Fruit fly (Drosophila melanogaster) whole organism, embryonic: ENCODE results near the gene ND-13A.

Experiments used
- Awh ChIP-seq: fragments of 200-800 bp; sonication (Bioruptor generic); IDR thresholded peaks from 2 replicates; pipeline ENCODE4, ENCODE4 v1.3.6; 2022; ENCODE audit warnings: missing biosample characterization, missing genetic modification characterization
- CG10147 ChIP-seq: fragments of 200-800 bp; sonication (Bioruptor generic); optimal IDR thresholded peaks from 2 replicates; lab custom pipeline; 2019; ENCODE audit warnings: missing biosample characterization, mild to moderate bottlenecking, missing genetic modification characterization, moderate library complexity
- CG10274 ChIP-seq: fragments of 200-800 bp; sonication (Bioruptor generic); optimal IDR thresholded peaks from 3 replicates; lab custom pipeline; 2017; ENCODE audit warnings: missing biosample characterization, mild to moderate bottlenecking, missing genetic modification characterization
- CG10366 ChIP-seq: fragments of 200-800 bp; sonication (Bioruptor generic); IDR thresholded peaks from 2 replicates; pipeline ENCODE4 v1.3.6; 2022; ENCODE audit warnings: missing biosample characterization, missing genetic modification characterization
- CG11247 ChIP-seq: fragments of 200-800 bp; sonication (Bioruptor generic); IDR thresholded peaks from 2 replicates; pipeline ENCODE4 v1.3.6; 2022; ENCODE audit warnings: missing biosample characterization, missing genetic modification characterization
- CG13287 ChIP-seq: fragments of 200-800 bp; sonication (Bioruptor generic); IDR thresholded peaks from 2 replicates; pipeline ENCODE4 v1.3.6; 2022; ENCODE audit warnings: missing biosample characterization, missing genetic modification characterization; ENCODE audit not compliant: partially characterized antibody
- CG14667 ChIP-seq: fragments of 200-800 bp; sonication (Bioruptor generic); IDR thresholded peaks from 2 replicates; pipeline ENCODE4 v1.3.6; 2022; ENCODE audit warnings: missing biosample characterization, missing genetic modification characterization
- CG15696 ChIP-seq: fragments of 200-800 bp; sonication (Bioruptor generic); optimal IDR thresholded peaks from 2 replicates; lab custom pipeline; 2019; ENCODE audit warnings: missing biosample characterization, mild to moderate bottlenecking, missing genetic modification characterization, moderate library complexity
- CG17802 ChIP-seq: fragments of 200-800 bp; sonication (Bioruptor generic); optimal IDR thresholded peaks from 2 replicates; lab custom pipeline; 2018; ENCODE audit warnings: missing biosample characterization, mild to moderate bottlenecking, missing genetic modification characterization, moderate library complexity
- CG17912 ChIP-seq: fragments of 200-800 bp; sonication (Bioruptor generic); optimal IDR thresholded peaks from 2 replicates; lab custom pipeline; 2018; ENCODE audit warnings: missing biosample characterization, mild to moderate bottlenecking, missing genetic modification characterization
- CG1792 ChIP-seq: fragments of 200-800 bp; sonication (Bioruptor generic); optimal IDR thresholded peaks from 2 replicates; lab custom pipeline; 2016; ENCODE audit warnings: missing biosample characterization, missing genetic modification characterization
- CG18599 ChIP-seq: fragments of 200-800 bp; sonication (Bioruptor generic); optimal IDR thresholded peaks from 3 replicates; lab custom pipeline; 2017; ENCODE audit warnings: missing biosample characterization, missing genetic modification characterization, mild to moderate bottlenecking, moderate library complexity, missing genetic modification reagents
- CG3281 ChIP-seq: fragments of 200-800 bp; sonication (Bioruptor generic); optimal IDR thresholded peaks from 3 replicates; lab custom pipeline; 2017; ENCODE audit warnings: missing biosample characterization, mild to moderate bottlenecking, missing genetic modification characterization
- CG3407 ChIP-seq: fragments of 200-800 bp; sonication (Bioruptor generic); optimal IDR thresholded peaks from 2 replicates; lab custom pipeline; 2018; ENCODE audit warnings: missing biosample characterization, mild to moderate bottlenecking, missing genetic modification characterization
- CG4360 ChIP-seq: fragments of 200-800 bp; sonication (Bioruptor generic); IDR thresholded peaks from 2 replicates; pipeline ENCODE4 v1.3.6; 2022; ENCODE audit warnings: missing biosample characterization, missing genetic modification characterization
- CG6254 ChIP-seq: fragments of 200-800 bp; sonication (Bioruptor generic); optimal IDR thresholded peaks from 3 replicates; lab custom pipeline; 2017; ENCODE audit warnings: mild to moderate bottlenecking, missing biosample characterization, missing genetic modification reagents, missing genetic modification characterization
- CG6791 ChIP-seq: fragments of 200-800 bp; sonication (Bioruptor generic); IDR thresholded peaks from 3 replicates; pipeline ENCODE4 v1.3.6; 2022; ENCODE audit warnings: missing biosample characterization, missing genetic modification characterization; ENCODE audit not compliant: partially characterized antibody
- CG7963 ChIP-seq: fragments of 200-800 bp; sonication (Bioruptor generic); IDR thresholded peaks from 3 replicates; pipeline ENCODE4 v1.3.6; 2022; ENCODE audit warnings: missing biosample characterization, missing genetic modification characterization; ENCODE audit not compliant: partially characterized antibody
- CG8924 ChIP-seq: fragments of 200-800 bp; optimal IDR thresholded peaks from 3 replicates; lab custom pipeline; 2019; ENCODE audit warnings: missing biosample characterization, mild to moderate bottlenecking, missing genetic modification characterization, moderate library complexity
- Chrac-16 ChIP-seq: fragments of 200-800 bp; sonication (Bioruptor generic); optimal IDR thresholded peaks from 3 replicates; lab custom pipeline; 2016; ENCODE audit warnings: missing biosample characterization, missing genetic modification characterization
- CoRest ChIP-seq: fragments of 200-800 bp; sonication (Bioruptor generic); optimal IDR thresholded peaks from 3 replicates; lab custom pipeline; 2018; ENCODE audit warnings: missing biosample characterization, mild to moderate bottlenecking, missing genetic modification characterization, moderate library complexity
- Dek ChIP-seq: fragments of 200-800 bp; sonication (Bioruptor generic); optimal IDR thresholded peaks from 3 replicates; lab custom pipeline; 2019; ENCODE audit warnings: missing biosample characterization, mild to moderate bottlenecking, missing genetic modification characterization, moderate library complexity
- Eip74EF ChIP-seq, 2 experiments: fragments of 200-800 bp in 1 of 2; fragments of >200 bp in 1 of 2; sonication (Bioruptor generic) in 1 of 2; optimal IDR thresholded peaks; 2 replicates each; lab custom pipeline; 2017 to 2019; ENCODE audit warnings: missing biosample characterization in 2 of 2, missing genetic modification characterization in 2 of 2, mild to moderate bottlenecking in 1 of 2, moderate library complexity in 1 of 2
- Ets65A ChIP-seq: fragments of 200-800 bp; sonication (Bioruptor generic); peaks from one replicate; lab custom pipeline; 2016; ENCODE audit warnings: missing biosample characterization, missing genetic modification characterization
- Hmx ChIP-seq: fragments of 200-800 bp; sonication (Bioruptor generic); optimal IDR thresholded peaks from 2 replicates; lab custom pipeline; 2016; ENCODE audit warnings: missing biosample characterization, missing genetic modification characterization
- Hr51 ChIP-seq, 2 experiments: fragments of 200-800 bp; sonication (Bioruptor generic); optimal IDR thresholded peaks; 2 replicates in 1 of 2; 3 replicates in 1 of 2; lab custom pipeline; 2016 to 2018; ENCODE audit warnings: missing biosample characterization in 2 of 2, missing genetic modification characterization in 2 of 2, mild to moderate bottlenecking in 1 of 2, moderate library complexity in 1 of 2
- Hr78 ChIP-seq, 2 experiments: fragments of 200-800 bp in 1 of 2; fragments of >200 bp in 1 of 2; sonication (Bioruptor generic) in 1 of 2; optimal IDR thresholded peaks; 2 replicates each; lab custom pipeline; 2017 to 2019; ENCODE audit warnings: missing biosample characterization in 2 of 2, missing genetic modification characterization in 2 of 2, mild to moderate bottlenecking in 1 of 2, moderate library complexity in 1 of 2
- Oaz ChIP-seq: fragments of 200-800 bp; sonication (Bioruptor generic); IDR thresholded peaks from 2 replicates; pipeline ENCODE4 v1.3.6; 2022; ENCODE audit warnings: missing biosample characterization, missing genetic modification characterization
- Sin3A ChIP-seq: fragments of >200 bp; optimal IDR thresholded peaks from 2 replicates; lab custom pipeline; 2018
- Spps ChIP-seq: fragments of 200-800 bp; sonication (Bioruptor generic); optimal IDR thresholded peaks from 2 replicates; lab custom pipeline; 2018; ENCODE audit warnings: missing biosample characterization, mild to moderate bottlenecking, missing genetic modification characterization
- Sry-δ ChIP-seq: fragments of 200-800 bp; sonication (Bioruptor generic); optimal IDR thresholded peaks from 2 replicates; lab custom pipeline; 2016; ENCODE audit warnings: missing biosample characterization, missing genetic modification characterization
- Xrp1 ChIP-seq: fragments of 200-800 bp; sonication (Bioruptor generic); IDR thresholded peaks from 2 replicates; pipeline ENCODE4 v1.3.6; 2022; ENCODE audit warnings: missing biosample characterization, missing genetic modification characterization
- amos ChIP-seq: fragments of 200-800 bp; sonication (Bioruptor generic); IDR thresholded peaks from 2 replicates; pipeline ENCODE4 v1.3.6; 2022; ENCODE audit warnings: missing biosample characterization, missing genetic modification characterization; ENCODE audit not compliant: partially characterized antibody
- ato ChIP-seq: fragments of 200-800 bp; sonication (Bioruptor generic); IDR thresholded peaks from 2 replicates; pipeline ENCODE4 v1.3.6; 2022; ENCODE audit warnings: missing biosample characterization, missing genetic modification characterization; ENCODE audit not compliant: partially characterized antibody
- chm ChIP-seq: fragments of 200-800 bp; sonication (Bioruptor generic); IDR thresholded peaks from 2 replicates; pipeline ENCODE4 v1.3.6; 2022; ENCODE audit warnings: missing biosample characterization, missing genetic modification characterization
- hb ChIP-seq: fragments of 200-800 bp; sonication (Bioruptor generic); IDR thresholded peaks from 3 replicates; pipeline ENCODE4 v1.3.6; 2022; ENCODE audit warnings: missing biosample characterization, missing genetic modification characterization; ENCODE audit not compliant: partially characterized antibody
- hbn ChIP-seq: fragments of 200-800 bp; sonication (Bioruptor generic); IDR thresholded peaks from 2 replicates; pipeline ENCODE4 v1.3.6; 2022; ENCODE audit warnings: missing biosample characterization, missing genetic modification characterization; ENCODE audit not compliant: partially characterized antibody
- lmd ChIP-seq: fragments of 200-800 bp; sonication (Bioruptor generic); IDR thresholded peaks from 2 replicates; pipeline ENCODE4 v1.3.6; 2022; ENCODE audit warnings: missing biosample characterization, missing genetic modification characterization
- maf-S ChIP-seq: fragments of 200-800 bp; sonication (Bioruptor generic); optimal IDR thresholded peaks from 2 replicates; lab custom pipeline; 2016; ENCODE audit warnings: missing biosample characterization, missing genetic modification characterization
- pum ChIP-seq: fragments of 200-800 bp; sonication (Bioruptor generic); optimal IDR thresholded peaks from 2 replicates; lab custom pipeline; 2016; ENCODE audit warnings: missing biosample characterization, missing genetic modification characterization
- pzg ChIP-seq: fragments of 200-800 bp; sonication (Bioruptor generic); optimal IDR thresholded peaks from 3 replicates; lab custom pipeline; 2018; ENCODE audit warnings: missing biosample characterization, mild to moderate bottlenecking, missing genetic modification characterization, moderate library complexity
- scrt ChIP-seq: fragments of 200-800 bp; sonication (Bioruptor generic); optimal IDR thresholded peaks from 2 replicates; lab custom pipeline; 2018; ENCODE audit warnings: missing biosample characterization, mild to moderate bottlenecking, missing genetic modification characterization, moderate library complexity
- sens ChIP-seq: fragments of 200-800 bp; sonication (Bioruptor generic); peaks from one replicate; lab custom pipeline; 2016; ENCODE audit warnings: missing biosample characterization, missing genetic modification characterization
- slbo ChIP-seq: fragments of 200-800 bp; sonication (Bioruptor generic); IDR thresholded peaks from 2 replicates; pipeline ENCODE4 v1.3.6; 2022; ENCODE audit warnings: missing biosample characterization, missing genetic modification characterization
- sna ChIP-seq: fragments of 200-800 bp; sonication (Bioruptor generic); IDR thresholded peaks from 2 replicates; pipeline ENCODE4 v1.3.6; 2022; ENCODE audit warnings: missing biosample characterization, missing genetic modification characterization; ENCODE audit not compliant: partially characterized antibody
- sqz ChIP-seq: fragments of 200-800 bp; sonication (Bioruptor generic); optimal IDR thresholded peaks from 3 replicates; lab custom pipeline; 2018; ENCODE audit warnings: missing biosample characterization, mild to moderate bottlenecking, missing genetic modification characterization
- sug ChIP-seq: fragments of 200-800 bp; optimal IDR thresholded peaks from 2 replicates; lab custom pipeline; 2019; ENCODE audit warnings: missing biosample characterization, mild to moderate bottlenecking, missing genetic modification characterization, moderate library complexity
- tio ChIP-seq: fragments of 200-800 bp; sonication (Bioruptor generic); optimal IDR thresholded peaks from 2 replicates; lab custom pipeline; 2017; ENCODE audit warnings: missing biosample characterization, missing genetic modification characterization, inconsistent platforms
- vnd ChIP-seq: fragments of 200-800 bp; sonication (Bioruptor generic); IDR thresholded peaks from 3 replicates; pipeline ENCODE4 v1.3.6; 2022; ENCODE audit warnings: missing biosample characterization, missing genetic modification characterization; ENCODE audit not compliant: partially characterized antibody

The ND-13A gene

dm6 chr2L:5088649-5089270 is 11.3 kb downstream of the ND-13A start:
- TF ChIP-seq Hr51 (GFP tag; optimal IDR thresholded peaks at IDR 0.05; lab: Kevin White, UChicago) = no peak
- no peak for TF ChIP-seq CG17802 (tag; lab: Kevin White, UChicago)
- TF ChIP-seq pum (GFP tag; lab: Kevin White, UChicago) = no peak
- TF ChIP-seq Hr78 (GFP tag; optimal IDR thresholded peaks at IDR 0.05; lab: Kevin White, UChicago) = no peak
- TF ChIP-seq Xrp1 (GFP tag; lab: Robert Waterston, UW) = no peak
- no peak for TF ChIP-seq CG4360 (GFP tag; lab: Robert Waterston, UW)
- no peak for TF ChIP-seq CG14667 (GFP tag; lab: Robert Waterston, UW)
- no peak for TF ChIP-seq Spps
- no peak for TF ChIP-seq CG3281 (GFP tag; lab: Kevin White, UChicago)
- no peak for TF ChIP-seq slbo (GFP tag; lab: Robert Waterston, UW)
- no peak for TF ChIP-seq CoRest
- TF ChIP-seq Sry-δ (GFP tag; lab: Kevin White, UChicago) = no peak
- no peak for TF ChIP-seq Sin3A
- no peak for TF ChIP-seq CG1792 (GFP tag; lab: Kevin White, UChicago)
- 0 out of 2 replicates have a peak, but pooled peaks have one; percentile 54 for TF ChIP-seq sna (GFP tag; lab: Robert Waterston, UW)
- peak; percentile 76 for TF ChIP-seq Ets65A (GFP tag; lab: Kevin White, UChicago)
- TF ChIP-seq amos (GFP tag; lab: Robert Waterston, UW) = no peak
- TF ChIP-seq sqz = no peak
- peak; percentile 62; the same call in 1 of the 3 replicates for TF ChIP-seq hb (GFP tag; lab: Robert Waterston, UW)
- TF ChIP-seq Eip74EF (GFP tag; optimal IDR thresholded peaks at IDR 0.05; lab: Kevin White, UChicago) = no peak
- no peak for TF ChIP-seq CG10147 (GFP tag; lab: Kevin White, UChicago)
- no peak for TF ChIP-seq sug (tag; lab: Kevin White, UChicago)
- no peak for TF ChIP-seq chm (GFP tag; lab: Robert Waterston, UW)
- no peak for TF ChIP-seq CG17912 (GFP tag; lab: Kevin White, UChicago)
- no peak for TF ChIP-seq CG11247 (GFP tag; lab: Robert Waterston, UW)
- TF ChIP-seq Awh (GFP tag; lab: Robert Waterston, UW) = no peak
- TF ChIP-seq pzg = no peak
- peak; percentile 53 for TF ChIP-seq ato (GFP tag; lab: Robert Waterston, UW)
- TF ChIP-seq tio (GFP tag; lab: Kevin White, UChicago) = no peak
- no peak for TF ChIP-seq CG18599 (GFP tag; lab: Kevin White, UChicago)
- peak; percentile 54 for TF ChIP-seq vnd (GFP tag; lab: Robert Waterston, UW)
- TF ChIP-seq Oaz (GFP tag; lab: Robert Waterston, UW) = no peak
- TF ChIP-seq CG13287 (GFP tag; lab: Robert Waterston, UW) = peak; percentile 21; the same call in 1 of the 2 replicates
- no peak for TF ChIP-seq Chrac-16 (GFP tag; lab: Kevin White, UChicago)
- TF ChIP-seq CG6791 (GFP tag; lab: Robert Waterston, UW) = peak; percentile 76
- TF ChIP-seq CG15696 (tag; lab: Kevin White, UChicago) = no peak
- peak; percentile 73; the same call in 1 of the 3 replicates for TF ChIP-seq CG7963 (GFP tag; lab: Robert Waterston, UW)
- TF ChIP-seq CG10274 (GFP tag; lab: Kevin White, UChicago) = no peak
- no peak for TF ChIP-seq Hmx (GFP tag; lab: Kevin White, UChicago)
- TF ChIP-seq hbn = no peak
- no peak for TF ChIP-seq maf-S (GFP tag; lab: Kevin White, UChicago)
- TF ChIP-seq sens (GFP tag; lab: Kevin White, UChicago) = no peak
- TF ChIP-seq scrt = no peak
- TF ChIP-seq CG3407 (GFP tag; lab: Kevin White, UChicago) = no peak
- TF ChIP-seq Dek (tag; lab: Kevin White, UChicago) = no peak
- no peak for TF ChIP-seq CG8924 (tag; lab: Kevin White, UChicago)
- TF ChIP-seq CG10366 (GFP tag; lab: Robert Waterston, UW) = no peak
- no peak for TF ChIP-seq CG6254 (GFP tag; lab: Kevin White, UChicago)
- TF ChIP-seq lmd = no peak
